Fruit fly (Drosophila melanogaster): Measurements from ENCODE around the gene CG43886.

Gene CG43886

DNA sequence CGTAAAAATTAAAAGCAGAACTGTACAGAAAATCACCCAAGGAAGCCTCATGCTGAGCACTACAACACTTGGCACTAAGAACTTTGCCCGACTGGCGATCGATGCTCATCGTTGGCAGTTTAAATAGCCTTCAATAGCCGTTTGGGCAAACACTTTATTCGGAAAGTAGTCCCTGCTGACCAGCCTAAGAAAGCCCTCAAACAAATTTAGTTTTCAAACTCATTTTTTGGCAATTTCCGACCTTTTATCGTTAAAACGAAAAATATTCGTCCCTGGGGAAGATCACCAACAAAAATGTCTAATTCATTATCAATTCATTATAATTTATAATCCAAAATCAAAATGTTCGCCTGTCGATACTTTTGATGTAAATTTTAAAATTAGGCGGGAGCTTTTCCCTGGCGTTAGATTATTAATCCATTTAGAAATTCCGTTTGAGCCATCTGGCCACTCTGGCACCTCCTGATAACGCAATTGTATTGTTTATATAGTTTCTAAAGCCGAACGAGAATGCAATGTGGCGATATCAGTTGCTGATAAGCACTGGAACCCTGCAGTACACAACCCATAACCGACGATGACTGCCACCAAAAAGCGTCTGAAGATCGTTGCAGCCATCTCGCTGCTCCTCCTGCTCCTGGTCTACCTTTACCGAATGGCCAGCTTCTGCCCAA lies 21.0 kb upstream of the CG43886 start, which contains the start of the genes mthl7 and Uxs:
TSS of gene mthl7 (minus strand) at position 51 of the 674 bp plus-strand sequence.
TSS of gene Uxs (plus strand) at position 460 of the 674 bp plus-strand sequence.
- TF ChIP-seq Vsx2 (GFP tag; optimal IDR thresholded peaks at IDR 0.05; ENCODE audit: partially characterized antibody): no peak
- no peak for TF ChIP-seq ey (GFP tag; optimal IDR thresholded peaks at IDR 0.05)
- no peak for TF ChIP-seq CG32264 (GFP tag; optimal IDR thresholded peaks at IDR 0.05)
- TF ChIP-seq pan (optimal IDR thresholded peaks at IDR 0.05): no peak
- no peak for TF ChIP-seq Myc (optimal IDR thresholded peaks at IDR 0.05)
- no peak for TF ChIP-seq OdsH (GFP tag; optimal IDR thresholded peaks at IDR 0.05)
- no peak for TF ChIP-seq N (GFP tag; optimal IDR thresholded peaks at IDR 0.05)
- TF ChIP-seq foxo (GFP tag; optimal IDR thresholded peaks at IDR 0.05): no peak
- no peak for TF ChIP-seq usp (GFP tag; optimal IDR thresholded peaks at IDR 0.05)
- TF ChIP-seq Jra (GFP tag; optimal IDR thresholded peaks at IDR 0.05): no peak
- TF ChIP-seq sage (GFP tag; optimal IDR thresholded peaks at IDR 0.05): no peak
- no peak for TF ChIP-seq dsf (GFP tag; optimal IDR thresholded peaks at IDR 0.05; ENCODE audit: borderline replicate concordance)
- no peak for TF ChIP-seq tai (GFP tag; optimal IDR thresholded peaks at IDR 0.05)
- TF ChIP-seq GATAd (GFP tag; optimal IDR thresholded peaks at IDR 0.05): no peak
- no peak for TF ChIP-seq sv (GFP tag; optimal IDR thresholded peaks at IDR 0.05)
- TF ChIP-seq jim (GFP tag; optimal IDR thresholded peaks at IDR 0.05): no peak
- no peak for TF ChIP-seq h (GFP tag; optimal IDR thresholded peaks at IDR 0.05)
- TF ChIP-seq dl (GFP tag; optimal IDR thresholded peaks at IDR 0.05; ENCODE audit: insufficient read depth in 1 of 2, partially characterized antibody in 2 of 2): no peak
- no peak for TF ChIP-seq lola (GFP tag; optimal IDR thresholded peaks at IDR 0.05)
- no peak for TF ChIP-seq Hr83 (GFP tag; optimal IDR thresholded peaks at IDR 0.05; ENCODE audit: poor library complexity, severe bottlenecking)

DNA sequence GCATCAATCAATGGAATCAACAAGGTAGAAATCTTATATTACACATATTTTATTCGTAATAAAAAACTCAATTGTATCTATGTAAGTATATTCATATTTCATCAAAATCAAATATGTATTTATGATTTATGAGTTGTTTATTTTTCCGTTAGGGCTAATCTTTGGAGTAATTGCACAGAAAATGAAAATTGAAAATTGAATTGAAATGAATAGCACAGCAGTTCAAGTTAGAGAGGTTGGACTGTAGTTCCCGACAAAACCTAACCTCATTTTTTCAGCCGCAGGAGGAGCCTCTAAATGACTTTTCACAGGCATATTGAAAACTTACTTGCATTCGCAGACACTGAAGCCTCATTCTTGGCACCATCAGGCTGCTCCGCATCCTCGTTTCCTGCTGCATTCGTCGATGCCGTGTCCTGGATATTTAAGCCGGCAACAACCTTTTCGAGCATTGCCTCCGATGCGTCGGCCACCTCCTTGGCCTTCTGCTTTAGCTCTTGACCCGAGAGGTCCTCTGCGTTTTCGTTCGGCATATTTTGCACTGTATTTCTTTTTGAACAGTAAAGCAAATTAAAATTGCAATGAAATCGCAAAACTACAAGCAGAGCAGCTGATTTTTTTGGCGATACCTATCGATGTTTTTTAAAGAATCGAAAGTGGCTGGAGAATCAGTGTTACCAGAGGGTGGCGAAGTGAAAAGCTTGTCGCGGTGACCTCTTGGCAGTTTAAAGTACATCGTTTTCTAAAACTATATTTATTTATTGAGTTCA lies 18.4 kb upstream of the CG43886 start, which contains the start of gene Nmt:
TSS of gene Nmt (minus strand) at position 635 of the 770 bp plus-strand sequence.
- TF ChIP-seq rgr (GFP tag; optimal IDR thresholded peaks at IDR 0.05): peak; percentile 44
- TF ChIP-seq HLH106 (tag; optimal IDR thresholded peaks at IDR 0.05): no peak
- no peak for TF ChIP-seq usp (GFP tag; optimal IDR thresholded peaks at IDR 0.05)
- peak in 1 of 2 experiments; percentile 58 for TF ChIP-seq foxo (GFP tag; optimal IDR thresholded peaks at IDR 0.05)
- no peak for TF ChIP-seq dsf (GFP tag; optimal IDR thresholded peaks at IDR 0.05; ENCODE audit: borderline replicate concordance)
- TF ChIP-seq Sp1 (GFP tag; optimal IDR thresholded peaks at IDR 0.05): no peak
- TF ChIP-seq h (GFP tag; optimal IDR thresholded peaks at IDR 0.05): peak; percentile 1
- no peak for TF ChIP-seq CrebA (GFP tag; optimal IDR thresholded peaks at IDR 0.05; ENCODE audit: borderline replicate concordance)
- TF ChIP-seq Dfd (GFP tag; optimal IDR thresholded peaks at IDR 0.05): no peak
- no peak for TF ChIP-seq N (GFP tag; optimal IDR thresholded peaks at IDR 0.05)
- no peak for TF ChIP-seq Vsx2 (GFP tag; optimal IDR thresholded peaks at IDR 0.05; ENCODE audit: partially characterized antibody)
- TF ChIP-seq tai (GFP tag; optimal IDR thresholded peaks at IDR 0.05): no peak
- no peak for TF ChIP-seq lola (GFP tag; optimal IDR thresholded peaks at IDR 0.05)
- no peak for TF ChIP-seq sage (GFP tag; optimal IDR thresholded peaks at IDR 0.05)
- TF ChIP-seq psq (GFP tag; optimal IDR thresholded peaks at IDR 0.05): peak; percentile 30
- no peak for TF ChIP-seq Hr78 (GFP tag; optimal IDR thresholded peaks at IDR 0.05)
- TF ChIP-seq Jra (GFP tag; optimal IDR thresholded peaks at IDR 0.05): no peak
- peak; percentile 24 for TF ChIP-seq ey (GFP tag; optimal IDR thresholded peaks at IDR 0.05)
- no peak for TF ChIP-seq pan (optimal IDR thresholded peaks at IDR 0.05)
- no peak for TF ChIP-seq Myc (optimal IDR thresholded peaks at IDR 0.05)
- no peak for TF ChIP-seq br (GFP tag; optimal IDR thresholded peaks at IDR 0.05)
- peak; percentile 44 for TF ChIP-seq Hr83 (GFP tag; optimal IDR thresholded peaks at IDR 0.05; ENCODE audit: poor library complexity, severe bottlenecking)
- no peak for TF ChIP-seq GATAd (GFP tag; optimal IDR thresholded peaks at IDR 0.05)
- TF ChIP-seq sv (GFP tag; optimal IDR thresholded peaks at IDR 0.05): no peak
- no peak for TF ChIP-seq brk (GFP tag; optimal IDR thresholded peaks at IDR 0.05)
- TF ChIP-seq woc (GFP tag; optimal IDR thresholded peaks at IDR 0.05): peak; percentile 52
- TF ChIP-seq Hnf4 (GFP tag; optimal IDR thresholded peaks at IDR 0.05): no peak
- TF ChIP-seq jim (GFP tag; optimal IDR thresholded peaks at IDR 0.05): no peak
- no peak for TF ChIP-seq Abd-B (GFP tag; optimal IDR thresholded peaks at IDR 0.05)
- no peak for TF ChIP-seq Dif (GFP tag; optimal IDR thresholded peaks at IDR 0.05; ENCODE audit: partially characterized antibody)
- peak; percentile 49 for TF ChIP-seq OdsH (GFP tag; optimal IDR thresholded peaks at IDR 0.05)
- TF ChIP-seq CG9705 (GFP tag; optimal IDR thresholded peaks at IDR 0.05): no peak
- TF ChIP-seq Rel (GFP tag; optimal IDR thresholded peaks at IDR 0.05): no peak
- TF ChIP-seq Rel (tag; optimal IDR thresholded peaks at IDR 0.05): no peak
- TF ChIP-seq CG32264 (GFP tag; optimal IDR thresholded peaks at IDR 0.05): no peak
- no peak for TF ChIP-seq Mio (GFP tag; optimal IDR thresholded peaks at IDR 0.05)
- TF ChIP-seq dl (GFP tag; optimal IDR thresholded peaks at IDR 0.05; ENCODE audit: insufficient read depth in 1 of 2, partially characterized antibody in 2 of 2): no peak
- TF ChIP-seq fru (GFP tag; optimal IDR thresholded peaks at IDR 0.05): no peak
- no peak for TF ChIP-seq dmrt93B (GFP tag; optimal IDR thresholded peaks at IDR 0.05)
